Fruit fly (Drosophila melanogaster) whole organism: ENCODE data around the gene gNacalpha.

Source experiments
- CG8478 ChIP-seq: fragments of >200 bp; optimal IDR thresholded peaks from 2 replicates; lab custom pipeline; 2018; ENCODE audit warnings: inconsistent platforms
- Dll ChIP-seq: fragments of >200 bp; optimal IDR thresholded peaks from 2 replicates; lab custom pipeline; 2017
- EcR ChIP-seq, 2 experiments: fragments of >200 bp; optimal IDR thresholded peaks; 2 replicates each; lab custom pipeline; 2017; ENCODE audit warnings: missing biosample characterization in 2 of 2, missing genetic modification characterization in 2 of 2, missing genetic modification reagents in 2 of 2
- pan ChIP-seq: fragments of >200 bp; optimal IDR thresholded peaks from 2 replicates; lab custom pipeline; 2017
- psq ChIP-seq: fragments of >200 bp; optimal IDR thresholded peaks from 2 replicates; lab custom pipeline; 2017
- usp ChIP-seq: fragments of >200 bp; optimal IDR thresholded peaks from 2 replicates; lab custom pipeline; 2017; ENCODE audit warnings: missing biosample characterization, missing genetic modification characterization, mixed read lengths

gNacalpha gene

DNA sequence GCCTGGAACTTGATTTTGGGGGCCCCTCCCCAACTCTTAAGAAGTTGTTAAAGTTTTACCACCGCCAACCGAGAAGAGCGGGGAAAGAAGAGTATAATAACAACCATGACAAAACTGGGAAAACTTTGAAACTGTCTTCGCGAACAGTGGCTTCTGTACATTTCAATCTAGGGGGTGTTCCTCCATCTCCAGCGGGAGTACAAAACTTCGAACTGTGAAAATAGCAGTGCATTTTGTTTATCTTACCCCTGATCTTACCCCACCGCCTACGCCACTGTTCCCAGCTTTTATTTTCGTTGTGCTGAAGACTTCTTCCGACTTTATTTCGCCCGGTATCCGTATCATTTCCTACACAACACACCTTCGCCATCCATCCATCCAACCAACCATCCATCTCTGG is 33.9 kb downstream of the gNacalpha start:
- no peak for TF ChIP-seq Dll (lab: Kevin White, UChicago)

DNA sequence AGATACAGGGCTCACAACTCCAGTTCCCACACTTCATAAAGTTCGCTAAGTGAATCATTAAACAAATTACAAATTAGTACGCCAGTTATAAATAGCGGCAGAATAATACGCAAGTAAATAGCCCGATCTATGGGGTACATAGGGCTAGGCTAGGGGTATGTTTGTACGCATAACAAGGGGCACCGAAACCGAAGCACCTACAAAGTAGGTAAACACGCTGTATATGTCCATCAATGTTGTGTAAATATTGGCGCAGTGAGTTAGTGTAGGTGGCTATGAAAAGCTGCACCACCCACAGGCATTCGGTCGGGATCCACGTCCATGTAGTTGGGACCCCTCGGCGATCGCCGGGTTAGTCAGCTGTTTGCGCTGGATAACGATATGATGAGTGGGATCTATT is 35.1 kb downstream of the gNacalpha start:
- TF ChIP-seq pan (no peak), EcR (GFP tag; optimal IDR thresholded peaks at IDR 0.05; lab: Kevin White, UChicago) (no peak), Dll (lab: Kevin White, UChicago) (no peak), psq (lab: Kevin White, UChicago) (no peak), CG8478 (lab: Kevin White, UChicago) (no peak), usp (GFP tag; lab: Kevin White, UChicago) (no peak)

DNA sequence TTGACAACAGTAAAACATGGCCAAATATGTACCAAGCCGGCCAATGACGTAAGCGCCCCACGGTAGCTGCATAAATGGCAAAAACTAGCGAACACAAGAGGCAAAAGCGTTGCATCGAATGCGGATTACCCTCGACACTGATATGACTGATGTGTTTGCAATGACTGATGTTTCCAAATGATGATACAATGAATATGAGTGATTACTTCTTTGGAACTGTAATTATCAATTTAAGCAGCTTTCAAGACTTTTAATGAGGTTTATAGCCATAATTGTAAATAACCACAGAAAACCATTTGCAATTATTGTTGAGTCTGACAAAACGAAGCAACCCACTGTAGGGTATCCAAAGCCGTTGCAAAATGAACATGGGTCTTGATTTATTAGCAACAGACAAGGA is 36.5 kb downstream of the gNacalpha start:
- TF ChIP-seq Dll (lab: Kevin White, UChicago) (no peak), usp (GFP tag; lab: Kevin White, UChicago) (no peak), psq (lab: Kevin White, UChicago) (no peak), EcR (GFP tag; optimal IDR thresholded peaks at IDR 0.05; lab: Kevin White, UChicago) (no peak), CG8478 (lab: Kevin White, UChicago) (no peak), pan (no peak)

DNA sequence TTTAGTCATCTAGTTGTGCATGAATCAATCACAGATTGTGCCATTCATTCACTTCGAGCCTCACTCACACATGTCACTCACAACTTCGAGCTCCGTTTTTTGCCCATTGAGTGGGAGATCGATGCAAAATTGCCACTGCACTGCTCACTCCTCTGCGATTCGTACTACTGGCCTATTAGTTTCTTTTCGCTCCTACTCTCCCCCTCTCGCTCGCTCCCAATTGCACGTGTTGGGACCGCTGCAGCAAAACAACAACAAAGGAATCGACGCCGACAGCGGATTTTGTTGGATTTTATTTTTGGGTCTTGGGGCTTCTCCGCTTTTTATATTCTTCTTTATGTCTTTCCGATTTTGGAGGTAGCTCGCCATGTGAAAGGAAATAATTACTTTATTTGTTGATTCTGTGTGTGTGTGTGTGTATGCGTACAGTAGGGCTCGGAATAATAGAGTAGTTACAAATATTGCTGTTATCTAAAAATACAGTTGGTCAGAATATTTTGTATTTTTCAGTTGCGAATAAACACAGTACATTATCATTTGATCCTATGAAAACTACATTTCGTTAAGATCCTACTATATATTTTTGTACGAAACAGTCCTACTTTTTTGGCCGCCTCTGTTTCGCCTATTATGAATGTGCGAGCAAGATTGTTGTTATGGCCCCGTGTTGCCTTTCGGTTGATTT is 37.3 kb downstream of the gNacalpha start:
- TF ChIP-seq usp (GFP tag; lab: Kevin White, UChicago) (no peak), pan (no peak), Dll (lab: Kevin White, UChicago) (no peak), psq (lab: Kevin White, UChicago) (no peak), EcR (GFP tag; optimal IDR thresholded peaks at IDR 0.05; lab: Kevin White, UChicago) (no peak), CG8478 (lab: Kevin White, UChicago) (no peak)

DNA sequence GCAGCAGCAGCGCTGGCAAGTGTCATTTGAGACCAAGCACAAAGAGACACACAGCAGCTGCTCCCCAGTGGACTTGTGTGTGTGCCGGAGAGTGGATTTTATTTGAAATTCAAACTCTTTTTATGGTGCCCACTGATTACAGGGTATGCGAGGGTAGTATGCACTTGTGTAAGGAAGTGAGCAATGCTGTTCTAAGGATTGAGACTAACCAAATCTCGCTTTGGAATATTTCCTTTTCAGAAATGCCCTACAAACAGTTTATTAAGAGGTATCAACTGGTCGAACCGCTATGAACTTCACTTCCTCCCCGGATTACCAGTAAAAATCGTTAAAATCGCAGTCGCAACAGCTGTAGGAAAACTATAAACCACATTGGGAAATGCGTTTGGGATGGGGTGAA is 38.7 kb downstream of the gNacalpha start:
- no peak for TF ChIP-seq Dll (lab: Kevin White, UChicago)
- peak; percentile 69 for TF ChIP-seq pan

DNA sequence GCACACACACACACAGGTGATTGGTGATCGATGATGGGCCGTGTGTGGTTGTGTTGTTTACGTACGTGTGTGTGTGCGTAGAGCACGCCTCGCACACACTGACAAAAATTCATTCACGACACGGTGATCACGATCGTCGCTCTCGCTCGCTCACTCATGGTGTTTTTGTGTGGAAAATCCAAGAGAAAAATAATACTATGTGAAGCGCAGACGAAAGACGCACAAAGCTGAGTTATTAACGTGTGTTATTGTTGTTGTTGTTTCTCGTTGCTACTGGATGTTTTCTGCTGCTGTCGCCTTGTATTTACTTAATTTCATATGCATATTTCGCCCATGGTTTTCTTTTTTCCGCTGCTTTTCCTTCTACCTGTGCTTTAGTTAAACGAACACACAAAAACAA is 40.0 kb downstream of the gNacalpha start:
- TF ChIP-seq pan = no peak
- peak; percentile 40 for TF ChIP-seq CG8478 (lab: Kevin White, UChicago)

DNA sequence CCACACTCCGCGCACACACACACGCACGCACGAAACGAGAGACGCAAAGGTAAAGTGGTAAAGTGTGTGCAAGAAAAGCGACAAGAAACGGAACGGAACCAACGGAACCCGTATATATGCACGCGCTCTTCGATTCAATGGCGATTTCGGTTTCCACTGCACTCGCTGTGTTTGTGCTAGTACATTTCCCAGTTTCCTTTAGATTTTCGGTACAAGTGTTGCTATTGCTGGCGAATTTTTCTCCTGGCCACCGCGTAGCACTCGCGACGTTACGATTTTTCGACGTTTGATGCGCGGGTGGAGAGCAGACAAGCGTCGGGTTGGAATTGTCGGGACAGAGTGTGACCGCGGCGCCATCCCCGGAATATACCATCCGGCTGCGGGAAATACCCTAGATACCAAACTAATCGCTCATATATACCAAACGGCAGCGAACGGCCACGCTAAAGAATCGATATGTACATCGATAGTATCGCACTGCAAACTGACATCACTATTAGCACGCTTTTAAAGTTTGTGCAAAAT is 40.5 kb downstream of the gNacalpha start, which contains the start of the genes S and ast:
S (minus strand) TSS at position 347 of the 525 bp plus-strand sequence.
ast (plus strand) TSS at position 480 of the 525 bp plus-strand sequence.
- TF ChIP-seq usp (GFP tag; lab: Kevin White, UChicago) (no peak), CG8478 (lab: Kevin White, UChicago) (no peak), pan (no peak), psq (lab: Kevin White, UChicago) (no peak), EcR (GFP tag; optimal IDR thresholded peaks at IDR 0.05; lab: Kevin White, UChicago) (no peak), Dll (lab: Kevin White, UChicago) (no peak)

DNA sequence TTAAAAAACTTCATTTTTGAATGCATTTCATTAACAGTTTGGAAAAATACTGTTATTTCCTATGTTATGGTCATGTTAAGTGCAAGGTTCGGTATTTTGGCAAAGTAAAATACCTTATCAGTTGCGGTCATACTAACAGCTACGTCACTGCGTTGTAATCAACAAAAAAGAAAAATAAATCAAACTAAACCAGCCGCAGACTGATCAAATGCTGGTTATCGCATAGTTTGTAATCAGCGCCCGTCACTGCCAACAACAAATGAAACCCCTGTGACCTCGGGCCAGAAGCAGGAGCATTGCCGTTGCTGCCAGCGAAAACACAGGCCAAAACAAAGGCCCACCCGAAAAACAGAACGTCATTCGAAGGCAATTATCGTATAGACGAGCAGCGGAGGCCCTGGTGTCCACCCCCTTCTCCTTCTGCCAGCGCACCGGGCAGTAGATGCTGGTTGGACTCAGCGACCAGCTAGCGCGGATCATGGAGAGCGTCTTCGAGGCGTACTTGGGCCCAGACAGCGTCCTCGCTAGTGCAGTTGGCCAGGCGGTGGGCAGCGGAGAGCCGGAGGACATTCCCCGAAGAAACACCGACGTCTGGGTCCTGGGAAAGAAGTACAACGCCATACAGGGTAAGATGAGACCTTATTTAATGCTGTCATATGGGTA is 43.9 kb downstream of the gNacalpha start, which contains the start of gene Atg4a:
Atg4a (plus strand) TSS at position 110 of the 663 bp plus-strand sequence.
- no peak for TF ChIP-seq Dll (lab: Kevin White, UChicago)
- no peak for TF ChIP-seq pan
- TF ChIP-seq CG8478 (lab: Kevin White, UChicago) = no peak
- TF ChIP-seq EcR (GFP tag; optimal IDR thresholded peaks at IDR 0.05; lab: Kevin White, UChicago) = no peak
- TF ChIP-seq psq (lab: Kevin White, UChicago) = no peak
- TF ChIP-seq usp (GFP tag; lab: Kevin White, UChicago) = no peak

DNA sequence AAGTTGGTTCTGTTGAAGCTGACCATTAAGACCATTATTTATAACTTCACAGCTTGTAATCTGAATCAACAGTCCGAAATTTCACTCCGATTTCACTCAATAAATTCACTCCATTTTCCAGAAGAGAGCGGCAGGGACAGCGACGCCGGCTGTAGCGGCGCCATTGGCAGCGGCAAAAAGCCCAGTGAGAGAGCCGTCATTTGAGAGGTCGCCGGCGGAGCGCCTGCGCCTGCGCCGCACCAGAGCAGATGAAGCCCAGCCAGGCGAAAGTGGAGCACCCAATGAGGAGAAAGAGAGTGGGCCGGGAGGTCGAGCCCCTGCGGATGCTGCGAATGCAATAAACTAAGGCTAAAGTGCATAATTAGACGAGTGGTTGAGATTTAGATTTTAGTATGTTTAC is 45.6 kb downstream of the gNacalpha start:
- TF ChIP-seq psq (lab: Kevin White, UChicago) (no peak), Dll (lab: Kevin White, UChicago) (no peak), CG8478 (lab: Kevin White, UChicago) (no peak), usp (GFP tag; lab: Kevin White, UChicago) (no peak), EcR (GFP tag; optimal IDR thresholded peaks at IDR 0.05; lab: Kevin White, UChicago) (no peak), pan (no peak)

DNA sequence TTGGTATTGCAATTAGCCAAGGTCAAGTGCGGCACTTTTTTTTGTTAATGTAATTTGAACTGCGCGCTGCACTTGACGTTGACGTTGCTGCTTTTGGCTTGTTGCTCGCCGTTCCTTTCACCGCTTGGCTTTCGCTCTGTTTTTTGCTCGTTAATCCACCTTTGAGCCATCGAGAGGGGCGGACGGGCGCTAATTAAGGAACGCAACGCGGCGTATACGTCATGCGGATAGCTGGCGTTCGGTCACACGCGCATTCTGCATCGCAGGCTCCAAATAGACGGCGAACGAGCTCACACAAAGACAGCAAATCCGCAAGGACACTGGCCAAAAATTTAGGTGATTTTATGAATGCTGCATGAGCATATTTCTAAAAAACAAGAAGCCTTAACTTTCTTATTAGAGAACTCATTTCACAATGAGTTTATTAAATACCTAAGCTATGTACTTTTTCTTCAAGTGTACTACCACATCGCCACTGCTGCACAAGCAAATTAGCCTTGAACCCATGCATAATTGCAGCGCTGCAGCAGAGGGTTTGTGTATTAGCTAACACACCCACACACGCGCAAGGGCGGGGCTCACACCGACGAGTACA is 49.4 kb downstream of the gNacalpha start:
- TF ChIP-seq psq (lab: Kevin White, UChicago) = no peak
- no peak for TF ChIP-seq CG8478 (lab: Kevin White, UChicago)
- TF ChIP-seq Dll (lab: Kevin White, UChicago) = no peak
- no peak for TF ChIP-seq usp (GFP tag; lab: Kevin White, UChicago)
- TF ChIP-seq EcR (GFP tag; optimal IDR thresholded peaks at IDR 0.05; lab: Kevin White, UChicago) = no peak
- TF ChIP-seq pan = no peak
